Fruit fly (Drosophila melanogaster): ENCODE results near the gene CG46426.

The CG46426 gene

dm6 chr2L:11807697-11808226, 34.9 kb upstream of the CG46426 start (continued):
- no peak for TF ChIP-seq az2 (GFP tag; optimal IDR thresholded peaks at IDR 0.05)
- TF ChIP-seq fd64A (GFP tag; optimal IDR thresholded peaks at IDR 0.05), result no peak
- no peak for TF ChIP-seq maf-S (GFP tag; optimal IDR thresholded peaks at IDR 0.05)
- TF ChIP-seq D (optimal IDR thresholded peaks at IDR 0.05), result no peak
- no peak for TF ChIP-seq D (GFP tag; optimal IDR thresholded peaks at IDR 0.05)
- TF ChIP-seq Neu2 (GFP tag; optimal IDR thresholded peaks at IDR 0.05; ENCODE audit: borderline replicate concordance), result no peak
- 0 out of 3 replicates have a peak, but pooled peaks have one; percentile 31 for TF ChIP-seq zen2 (GFP tag; IDR thresholded peaks at IDR 0.05; ENCODE audit: partially characterized antibody)
- no peak for TF ChIP-seq eve (GFP tag; optimal IDR thresholded peaks at IDR 0.05)
- peak; percentile 28 for TF ChIP-seq MESR4 (GFP tag; optimal IDR thresholded peaks at IDR 0.05)
- TF ChIP-seq Gsc (GFP tag; IDR thresholded peaks at IDR 0.05), result no peak
- peak; percentile 68; the same call in 2 of the 3 replicates for TF ChIP-seq Dbx (GFP tag; IDR thresholded peaks at IDR 0.05)
- peak; percentile 87 for TF ChIP-seq Jarid2 (GFP tag; optimal IDR thresholded peaks at IDR 0.05)
- no peak for TF ChIP-seq oc (tag; optimal IDR thresholded peaks at IDR 0.05)
- no peak for TF ChIP-seq da (GFP tag; optimal IDR thresholded peaks at IDR 0.05)
- TF ChIP-seq CG34422 (GFP tag; IDR thresholded peaks at IDR 0.05), result peak; percentile 72; the same call in 1 of the 3 replicates
- TF ChIP-seq fu2 (GFP tag; optimal IDR thresholded peaks at IDR 0.05), result no peak
- no peak for TF ChIP-seq CG8388 (GFP tag; optimal IDR thresholded peaks at IDR 0.05)
- TF ChIP-seq CG14965 (GFP tag; optimal IDR thresholded peaks at IDR 0.05; ENCODE audit: borderline replicate concordance), result no peak
- 0 out of 3 replicates have a peak, but pooled peaks have one; percentile 38 for TF ChIP-seq z (GFP tag; IDR thresholded peaks at IDR 0.05)
- peak; percentile 43; the same call in 1 of the 2 replicates for TF ChIP-seq Drgx (GFP tag; IDR thresholded peaks at IDR 0.05)
- TF ChIP-seq disco-r (GFP tag; optimal IDR thresholded peaks at IDR 0.05), result no peak
- peak; percentile 39 for TF ChIP-seq dm (GFP tag; optimal IDR thresholded peaks at IDR 0.05)
- no peak for TF ChIP-seq mld (GFP tag; IDR thresholded peaks at IDR 0.05; ENCODE audit: partially characterized antibody)
- peak; percentile 2 for TF ChIP-seq Mad (GFP tag; optimal IDR thresholded peaks at IDR 0.05)
- TF ChIP-seq Oaz (GFP tag; IDR thresholded peaks at IDR 0.05), result no peak
- TF ChIP-seq grn (GFP tag; optimal IDR thresholded peaks at IDR 0.05), result no peak
- no peak for TF ChIP-seq CG8765 (GFP tag; IDR thresholded peaks at IDR 0.05)
- TF ChIP-seq Ets97D (GFP tag; optimal IDR thresholded peaks at IDR 0.05), result peak; percentile 9
- no peak for TF ChIP-seq CG9797 (GFP tag; optimal IDR thresholded peaks at IDR 0.05)
- no peak for TF ChIP-seq H2.0 (GFP tag; IDR thresholded peaks at IDR 0.05)
- TF ChIP-seq CG6272 (GFP tag; IDR thresholded peaks at IDR 0.05), result 0 out of 2 replicates have a peak, but pooled peaks have one; percentile 15
- no peak for TF ChIP-seq tx (GFP tag; optimal IDR thresholded peaks at IDR 0.05)
- peak; percentile 80 for TF ChIP-seq CG8478 (optimal IDR thresholded peaks at IDR 0.05)
- peak; percentile 96 for TF ChIP-seq psq (GFP tag; optimal IDR thresholded peaks at IDR 0.05)
- TF ChIP-seq CG5245 (GFP tag; optimal IDR thresholded peaks at IDR 0.05), result no peak
- TF ChIP-seq CG12744 (GFP tag; optimal IDR thresholded peaks at IDR 0.05), result no peak
- TF ChIP-seq ATbp (GFP tag; optimal IDR thresholded peaks at IDR 0.05), result no peak
- no peak for TF ChIP-seq CG9609 (GFP tag; optimal IDR thresholded peaks at IDR 0.05)
- no peak for TF ChIP-seq CG13123 (GFP tag; optimal IDR thresholded peaks at IDR 0.05)
- peak; percentile 83 for TF ChIP-seq Adf1 (GFP tag; IDR thresholded peaks at IDR 0.05)
- no peak for TF ChIP-seq CG8290 (GFP tag; optimal IDR thresholded peaks at IDR 0.05)
- peak in 1 of 2 experiments; percentile 83 for TF ChIP-seq CG8290 (tag; optimal IDR thresholded peaks at IDR 0.05)
- peak in 1 of 2 experiments; percentile 18 for TF ChIP-seq bsh (GFP tag; optimal IDR thresholded peaks at IDR 0.05)
- TF ChIP-seq Elba2 (GFP tag; optimal IDR thresholded peaks at IDR 0.05), result peak; percentile 71
- TF ChIP-seq CrebB (tag; optimal IDR thresholded peaks at IDR 0.05), result peak; percentile 7
- no peak for TF ChIP-seq dati (GFP tag; IDR thresholded peaks at IDR 0.05)
- TF ChIP-seq CG15601 (tag; optimal IDR thresholded peaks at IDR 0.05), result no peak
- TF ChIP-seq Atf3 (GFP tag; optimal IDR thresholded peaks at IDR 0.05), result no peak
- peak; percentile 57 for TF ChIP-seq Hmr (GFP tag; optimal IDR thresholded peaks at IDR 0.05)
- no peak for TF ChIP-seq CG14050 (GFP tag; IDR thresholded peaks at IDR 0.05)
- no peak for TF ChIP-seq ac (GFP tag; optimal IDR thresholded peaks at IDR 0.05)
- no peak for TF ChIP-seq jing (GFP tag; optimal IDR thresholded peaks at IDR 0.05)
